Fruit fly (Drosophila melanogaster) whole organism, embryonic: ENCODE data around the gene GstD11.
A peak's percentile ranks its signal among the peaks of the same experiment; 100 is the strongest.

Source experiments
- Abd-B ChIP-seq: fragments of 200-800 bp; sonication (Bioruptor generic); optimal IDR thresholded peaks from 2 replicates; lab custom pipeline; 2018; ENCODE audit warnings: missing biosample characterization, mild to moderate bottlenecking, missing genetic modification characterization, moderate library complexity
- BEAF-32 ChIP-seq: fragments of 200-800 bp; sonication (Bioruptor generic); optimal IDR thresholded peaks from 3 replicates; lab custom pipeline; 2017; ENCODE audit warnings: missing biosample characterization, missing genetic modification characterization, mild to moderate bottlenecking, moderate library complexity, missing genetic modification reagents
- CG10431 ChIP-seq: fragments of 200-800 bp; sonication (Bioruptor generic); optimal IDR thresholded peaks from 3 replicates; lab custom pipeline; 2018; ENCODE audit warnings: missing biosample characterization, mild to moderate bottlenecking, missing genetic modification characterization
- CG10979 ChIP-seq: fragments of 200-800 bp; sonication (Bioruptor generic); optimal IDR thresholded peaks from 2 replicates; lab custom pipeline; 2018; ENCODE audit warnings: missing biosample characterization, mild to moderate bottlenecking, missing genetic modification characterization, moderate library complexity
- CG11560 ChIP-seq: fragments of 200-800 bp; sonication (Bioruptor generic); IDR thresholded peaks from 3 replicates; pipeline ENCODE4 v1.3.6; 2022; ENCODE audit warnings: missing biosample characterization, missing genetic modification characterization
- CG13424 ChIP-seq: fragments of 200-800 bp; sonication (Bioruptor generic); optimal IDR thresholded peaks from 2 replicates; lab custom pipeline; 2019; ENCODE audit warnings: missing biosample characterization, mild to moderate bottlenecking, missing genetic modification characterization, moderate library complexity
- CG14014 ChIP-seq: fragments of 200-800 bp; sonication (Bioruptor generic); IDR thresholded peaks from 2 replicates; pipeline ENCODE4 v1.3.6; 2022; ENCODE audit warnings: missing biosample characterization, missing genetic modification characterization
- CG14441 ChIP-seq: fragments of 200-800 bp; sonication (Bioruptor generic); IDR thresholded peaks from 2 replicates; pipeline ENCODE4 v1.3.6; 2022; ENCODE audit warnings: missing biosample characterization, missing genetic modification characterization
- CG15269 ChIP-seq: fragments of 200-800 bp; sonication (Bioruptor generic); optimal IDR thresholded peaks from 2 replicates; lab custom pipeline; 2018; ENCODE audit warnings: missing biosample characterization, mild to moderate bottlenecking, missing genetic modification characterization, moderate library complexity
- CG15514 ChIP-seq: fragments of 200-800 bp; sonication (Bioruptor generic); optimal IDR thresholded peaks from 3 replicates; lab custom pipeline; 2017; ENCODE audit warnings: missing biosample characterization, missing genetic modification characterization, mild to moderate bottlenecking, moderate library complexity, missing genetic modification reagents
- CG17612 ChIP-seq: fragments of 200-800 bp; sonication (Bioruptor generic); IDR thresholded peaks from 2 replicates; pipeline ENCODE4 v1.3.6; 2022; ENCODE audit warnings: missing biosample characterization, missing genetic modification characterization
- CG17912 ChIP-seq: fragments of 200-800 bp; sonication (Bioruptor generic); optimal IDR thresholded peaks from 2 replicates; lab custom pipeline; 2018; ENCODE audit warnings: missing biosample characterization, mild to moderate bottlenecking, missing genetic modification characterization
- CG18262 ChIP-seq: fragments of 200-800 bp; optimal IDR thresholded peaks from 3 replicates; lab custom pipeline; 2019; ENCODE audit warnings: missing biosample characterization, mild to moderate bottlenecking, missing genetic modification characterization, moderate library complexity
- CG2202 ChIP-seq: fragments of 200-800 bp; sonication (Bioruptor generic); optimal IDR thresholded peaks from 2 replicates; lab custom pipeline; 2018; ENCODE audit warnings: missing biosample characterization, mild to moderate bottlenecking, missing genetic modification characterization
- CG4820 ChIP-seq: fragments of 200-800 bp; sonication (Bioruptor generic); optimal IDR thresholded peaks from 3 replicates; lab custom pipeline; 2016; ENCODE audit warnings: missing biosample characterization, missing genetic modification characterization
- CG5180 ChIP-seq: fragments of 200-800 bp; sonication (Bioruptor generic); optimal IDR thresholded peaks from 3 replicates; lab custom pipeline; 2017; ENCODE audit warnings: missing biosample characterization, missing genetic modification characterization, mild to moderate bottlenecking, moderate library complexity, missing genetic modification reagents
- CG7928 ChIP-seq: fragments of 200-800 bp; sonication (Bioruptor generic); optimal IDR thresholded peaks from 2 replicates; lab custom pipeline; 2017; ENCODE audit warnings: missing biosample characterization, mild to moderate bottlenecking, missing genetic modification characterization
- CG8089 ChIP-seq: fragments of 200-800 bp; sonication (Bioruptor generic); optimal IDR thresholded peaks from 3 replicates; lab custom pipeline; 2016; ENCODE audit warnings: missing biosample characterization, missing genetic modification characterization
- CrebB ChIP-seq: fragments of 200-800 bp; sonication (Bioruptor generic); optimal IDR thresholded peaks from 3 replicates; lab custom pipeline; 2018; ENCODE audit warnings: missing biosample characterization, mild to moderate bottlenecking, missing genetic modification characterization
- HLH54F ChIP-seq: fragments of 200-800 bp; sonication (Bioruptor generic); optimal IDR thresholded peaks from 3 replicates; lab custom pipeline; 2016; ENCODE audit warnings: missing biosample characterization, missing genetic modification characterization
- HmgD ChIP-seq: fragments of 200-800 bp; sonication (Bioruptor generic); optimal IDR thresholded peaks from 3 replicates; lab custom pipeline; 2016; ENCODE audit warnings: missing biosample characterization, missing genetic modification characterization
- MTF-1 ChIP-seq: fragments of 200-800 bp; sonication (Bioruptor generic); optimal IDR thresholded peaks from 2 replicates; lab custom pipeline; 2018; ENCODE audit warnings: missing biosample characterization, mild to moderate bottlenecking, missing genetic modification characterization, borderline replicate concordance
- Mad ChIP-seq: fragments of 200-800 bp; sonication (Bioruptor generic); optimal IDR thresholded peaks from 2 replicates; lab custom pipeline; 2016; ENCODE audit warnings: missing biosample characterization, missing genetic modification characterization
- NC2α ChIP-seq: fragments of 200-800 bp; sonication (Bioruptor generic); optimal IDR thresholded peaks from 2 replicates; lab custom pipeline; 2016; ENCODE audit warnings: missing biosample characterization, missing genetic modification characterization
- Oli ChIP-seq: fragments of 200-800 bp; sonication (Bioruptor generic); optimal IDR thresholded peaks from 2 replicates; lab custom pipeline; 2018; ENCODE audit warnings: missing biosample characterization, mild to moderate bottlenecking, missing genetic modification characterization, moderate library complexity
- Pdp1 ChIP-seq, 2 experiments: fragments of 200-800 bp; sonication (Bioruptor generic); optimal IDR thresholded peaks; 3 replicates each; lab custom pipeline; 2016; ENCODE audit warnings: missing biosample characterization in 2 of 2, missing genetic modification characterization in 2 of 2, mild to moderate bottlenecking in 1 of 2, moderate library complexity in 1 of 2
- Scr ChIP-seq: fragments of 200-800 bp; sonication (Bioruptor generic); IDR thresholded peaks from 2 replicates; pipeline ENCODE4 v1.3.6; 2022; ENCODE audit warnings: missing biosample characterization, missing genetic modification characterization; ENCODE audit not compliant: partially characterized antibody
- Xbp1 ChIP-seq: fragments of 200-800 bp; sonication (Bioruptor generic); optimal IDR thresholded peaks from 3 replicates; lab custom pipeline; 2016; ENCODE audit warnings: missing biosample characterization, mild to moderate bottlenecking, missing genetic modification characterization
- bsh ChIP-seq, 2 experiments: fragments of 200-800 bp; sonication (Bioruptor generic); optimal IDR thresholded peaks; 2 replicates each; lab custom pipeline; 2017 to 2018; ENCODE audit warnings: mild to moderate bottlenecking in 2 of 2, missing biosample characterization in 2 of 2, missing genetic modification characterization in 2 of 2, moderate library complexity in 1 of 2
- cg ChIP-seq: fragments of 200-800 bp; sonication (Bioruptor generic); optimal IDR thresholded peaks from 3 replicates; lab custom pipeline; 2019; ENCODE audit warnings: missing biosample characterization, mild to moderate bottlenecking, missing genetic modification characterization, moderate library complexity
- corto ChIP-seq: fragments of 200-800 bp; sonication (Bioruptor generic); optimal IDR thresholded peaks from 2 replicates; lab custom pipeline; 2016; ENCODE audit warnings: missing biosample characterization, mild to moderate bottlenecking, missing genetic modification characterization, moderate library complexity
- croc ChIP-seq: fragments of 200-800 bp; sonication (Bioruptor generic); conservative IDR thresholded peaks from 3 replicates; pipeline ENCODE4 v1.3.6; 2022; ENCODE audit warnings: missing biosample characterization, missing genetic modification characterization
- dimm ChIP-seq: fragments of 200-800 bp; sonication (Bioruptor generic); IDR thresholded peaks from 2 replicates; pipeline ENCODE4 v1.3.6; 2022; ENCODE audit warnings: missing biosample characterization, missing genetic modification characterization
- disco-r ChIP-seq: fragments of 200-800 bp; sonication (Bioruptor generic); optimal IDR thresholded peaks from 2 replicates; lab custom pipeline; 2016; ENCODE audit warnings: missing biosample characterization, missing genetic modification characterization
- dpn ChIP-seq, 2 experiments: fragments of 200-800 bp; sonication (Bioruptor generic); optimal IDR thresholded peaks; 3 replicates each; lab custom pipeline; 2016; ENCODE audit warnings: missing biosample characterization in 2 of 2, missing genetic modification characterization in 2 of 2
- fd3F ChIP-seq: fragments of 200-800 bp; sonication (Bioruptor generic); optimal IDR thresholded peaks from 2 replicates; lab custom pipeline; 2018; ENCODE audit warnings: missing biosample characterization, mild to moderate bottlenecking, missing genetic modification characterization, moderate library complexity
- fd64A ChIP-seq: fragments of 200-800 bp; sonication (Bioruptor generic); optimal IDR thresholded peaks from 3 replicates; lab custom pipeline; 2018; ENCODE audit warnings: missing biosample characterization, mild to moderate bottlenecking, missing genetic modification characterization
- gce ChIP-seq: fragments of 200-800 bp; sonication (Bioruptor generic); IDR thresholded peaks from 3 replicates; pipeline ENCODE4 v1.3.6; 2022; ENCODE audit warnings: missing biosample characterization, missing genetic modification characterization
- gcm2 ChIP-seq: fragments of 200-800 bp; sonication (Bioruptor generic); optimal IDR thresholded peaks from 2 replicates; lab custom pipeline; 2016; ENCODE audit warnings: missing biosample characterization, missing genetic modification characterization
- lmd ChIP-seq: fragments of 200-800 bp; sonication (Bioruptor generic); IDR thresholded peaks from 2 replicates; pipeline ENCODE4 v1.3.6; 2022; ENCODE audit warnings: missing biosample characterization, missing genetic modification characterization
- odd ChIP-seq: fragments of 200-800 bp; sonication (Bioruptor generic); optimal IDR thresholded peaks from 2 replicates; lab custom pipeline; 2017; ENCODE audit warnings: missing biosample characterization, mild to moderate bottlenecking, missing genetic modification characterization
- sim ChIP-seq: fragments of 200-800 bp; sonication (Bioruptor generic); IDR thresholded peaks from 2 replicates; pipeline ENCODE4 v1.3.6; 2022; ENCODE audit warnings: missing biosample characterization, missing genetic modification characterization
- stc ChIP-seq: fragments of 200-800 bp; sonication (Bioruptor generic); IDR thresholded peaks from 2 replicates; pipeline ENCODE4 v1.3.6; 2022; ENCODE audit warnings: missing biosample characterization, missing genetic modification characterization
- tgo ChIP-seq: fragments of 200-800 bp; sonication (Bioruptor generic); IDR thresholded peaks from 3 replicates; pipeline ENCODE4 v1.3.6; 2022; ENCODE audit warnings: missing biosample characterization, missing genetic modification characterization
- ttk ChIP-seq: fragments of 200-800 bp; sonication (Bioruptor generic); IDR thresholded peaks from 2 replicates; pipeline ENCODE4 v2.1.2; 2022; ENCODE audit warnings: missing biosample characterization, missing genetic modification characterization
- vvl ChIP-seq: fragments of 200-800 bp; sonication (Bioruptor generic); IDR thresholded peaks from 2 replicates; pipeline ENCODE4 v1.3.6; 2022; ENCODE audit warnings: missing biosample characterization, missing genetic modification characterization
- yki ChIP-seq: fragments of >200 bp; optimal IDR thresholded peaks from 3 replicates; lab custom pipeline; 2018
- zf30C ChIP-seq: fragments of 200-800 bp; sonication (Bioruptor generic); optimal IDR thresholded peaks from 3 replicates; lab custom pipeline; 2018; ENCODE audit warnings: missing biosample characterization, mild to moderate bottlenecking, missing genetic modification characterization

Gene GstD11

DNA sequence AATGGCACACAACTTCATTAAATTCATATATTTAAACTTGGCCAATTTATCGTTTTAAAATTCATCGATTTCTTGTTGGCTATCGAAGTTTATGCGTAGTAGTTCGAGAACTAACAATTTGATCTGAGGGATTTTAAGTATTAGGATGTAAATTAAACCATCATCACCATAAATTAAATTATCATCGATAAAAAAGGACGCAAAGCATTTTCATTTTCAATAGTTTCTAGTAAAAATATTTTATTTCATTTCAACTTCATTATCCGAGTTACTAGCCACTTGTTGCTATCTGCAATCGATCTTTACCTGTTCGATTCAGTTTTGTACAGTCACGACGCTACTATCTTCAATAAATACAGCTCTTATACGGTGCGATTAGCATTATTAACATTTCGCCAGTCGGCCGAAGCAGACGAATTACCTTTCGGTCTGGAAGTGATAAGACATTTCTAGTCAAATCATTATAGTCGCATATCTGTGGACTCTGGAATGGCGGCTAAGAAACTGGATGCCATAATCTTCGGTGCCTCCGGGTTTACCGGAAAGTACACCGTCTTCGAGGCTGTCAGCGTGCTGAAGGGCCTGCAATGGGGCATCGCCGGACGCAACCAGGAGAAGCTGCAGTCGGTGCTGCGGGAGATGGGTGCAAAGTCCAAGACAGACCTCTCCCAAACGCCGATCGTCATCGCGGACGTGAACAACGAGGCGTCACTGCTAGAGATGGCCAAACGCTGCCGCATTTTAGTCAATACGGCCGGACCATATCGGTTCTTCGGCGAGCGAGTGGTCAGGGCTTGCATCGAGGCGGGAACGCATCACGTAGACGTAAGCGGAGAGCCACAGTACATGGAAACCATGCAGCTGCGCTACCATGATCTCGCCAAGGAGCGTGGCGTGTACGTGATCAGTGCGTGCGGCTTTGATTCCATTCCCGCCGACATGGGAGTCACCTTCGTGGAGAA is 23.4 kb downstream of the GstD11 start, which contains the start of gene CG5167 (continued):
- TF ChIP-seq fd3F (GFP tag; lab: Kevin White, UChicago) (peak; percentile 3), tgo (GFP tag; lab: Robert Waterston, UW) (no peak), dpn (GFP tag; optimal IDR thresholded peaks at IDR 0.05; lab: Kevin White, UChicago) (peak in 1 of 2 experiments; percentile 49), CG11560 (tag; lab: Robert Waterston, UW) (no peak), corto (GFP tag; lab: Kevin White, UChicago) (peak; percentile 35), CG5180 (GFP tag; lab: Kevin White, UChicago) (no peak), CG2202 (tag; lab: Kevin White, UChicago) (peak; percentile 7), CG17612 (GFP tag; lab: Robert Waterston, UW) (no peak), disco-r (GFP tag; lab: Kevin White, UChicago) (no peak), CG17912 (no peak), NC2α (GFP tag; lab: Kevin White, UChicago) (no peak), CG14441 (GFP tag; lab: Robert Waterston, UW) (no peak), CG18262 (tag; lab: Kevin White, UChicago) (peak; percentile 58), Xbp1 (peak; percentile 28), Scr (GFP tag; lab: Robert Waterston, UW) (no peak; the same call in 1 of the 2 replicates), croc (no peak), zf30C (GFP tag; lab: Kevin White, UChicago) (no peak), CG7928 (no peak), MTF-1 (GFP tag; lab: Kevin White, UChicago) (no peak), BEAF-32 (GFP tag; lab: Kevin White, UChicago) (peak; percentile 38), HLH54F (GFP tag; lab: Kevin White, UChicago) (no peak), Oli (peak; percentile 2), stc (GFP tag; lab: Robert Waterston, UW) (no peak), CG13424 (tag; lab: Kevin White, UChicago) (peak; percentile 63), Mad (GFP tag; lab: Kevin White, UChicago) (no peak), CG10431 (GFP tag; lab: Kevin White, UChicago) (no peak), CG10979 (tag; lab: Kevin White, UChicago) (peak; percentile 61), lmd (peak; percentile 16; the same call in 1 of the 2 replicates), CG15269 (tag; lab: Kevin White, UChicago) (peak; percentile 47), dimm (GFP tag; lab: Robert Waterston, UW) (no peak), CrebB (peak; percentile 31), ttk (GFP tag; lab: Robert Waterston, UW) (no peak), cg (GFP tag; lab: Kevin White, UChicago) (no peak), gce (0 out of 3 replicates have a peak, but pooled peaks have one; percentile 30), bsh (GFP tag; optimal IDR thresholded peaks at IDR 0.05; lab: Kevin White, UChicago) (peak; percentile 28 to 82), CG15514 (GFP tag; lab: Kevin White, UChicago) (peak; percentile 51), odd (GFP tag; lab: Kevin White, UChicago) (peak; percentile 3), CG4820 (GFP tag; lab: Kevin White, UChicago) (peak; percentile 99), CG8089 (GFP tag; lab: Kevin White, UChicago) (no peak), sim (GFP tag; lab: Robert Waterston, UW) (no peak), Pdp1 (GFP tag; optimal IDR thresholded peaks at IDR 0.05; lab: Kevin White, UChicago) (peak in 1 of 2 experiments; percentile 16), HmgD (GFP tag; lab: Kevin White, UChicago) (no peak), vvl (peak; percentile 49; the same call in 1 of the 2 replicates), fd64A (GFP tag; lab: Kevin White, UChicago) (no peak), yki (lab: Kevin White, UChicago) (no peak), Abd-B (no peak), gcm2 (no peak), CG14014 (GFP tag; lab: Robert Waterston, UW) (no peak)
